Worm (Caenorhabditis elegans) whole organism, midembryonic: ENCODE measurements around the gene R02E12.12.

ENCODE experiments used
- T22C8.4 ChIP-seq: fragments of 200-800 bp; sonication (Bioruptor generic); IDR thresholded peaks from 2 replicates; pipeline ENCODE4 v1.3.6; 2022; ENCODE audit warnings: missing genetic modification characterization, missing compliant biosample characterization
- flt-1 ChIP-seq: fragments of 200-800 bp; sonication (Bioruptor generic); IDR thresholded peaks from 2 replicates; pipeline ENCODE4 v1.3.6; 2022; ENCODE audit warnings: missing genetic modification characterization, missing compliant biosample characterization
- klf-2 ChIP-seq: fragments of 200-800 bp; sonication (Bioruptor generic); conservative IDR thresholded peaks from 2 replicates; pipeline ENCODE4 v1.3.6; 2022; ENCODE audit warnings: missing genetic modification reagents, missing genetic modification characterization, missing compliant biosample characterization
- med-1 ChIP-seq: sonication (generic microtip); optimal IDR thresholded peaks from 2 replicates; lab custom pipeline; 2017; ENCODE audit warnings: missing genetic modification characterization, mild to moderate bottlenecking, missing compliant biosample characterization, antibody characterized with exemption, missing genetic modification reagents; ENCODE audit not compliant: insufficient read depth
- ref-1 ChIP-seq: fragments of 200-800 bp; sonication (Bioruptor generic); conservative IDR thresholded peaks from 2 replicates; pipeline ENCODE4 v1.3.6; 2022; ENCODE audit warnings: missing genetic modification reagents, missing genetic modification characterization, missing compliant biosample characterization
- tab-1 ChIP-seq: fragments of 200-800 bp; sonication (Bioruptor generic); IDR thresholded peaks from 2 replicates; pipeline ENCODE4 v1.3.6; 2022; ENCODE audit warnings: missing genetic modification characterization, missing compliant biosample characterization
- ztf-23 ChIP-seq: fragments of 200-800 bp; sonication (Bioruptor generic); IDR thresholded peaks from 2 replicates; pipeline ENCODE4 v1.3.6; 2022; ENCODE audit warnings: missing genetic modification reagents, missing genetic modification characterization, missing compliant biosample characterization
- ztf-29 ChIP-seq: fragments of 200-800 bp; sonication (Bioruptor generic); IDR thresholded peaks from 2 replicates; pipeline ENCODE4 v1.3.6; 2022; ENCODE audit warnings: missing genetic modification reagents, missing genetic modification characterization, missing compliant biosample characterization

- TF ChIP-seq med-1, result no peak
- no peak for TF ChIP-seq ztf-29 (GFP tag; lab: Robert Waterston, UW)
- no peak for TF ChIP-seq ref-1 (GFP tag; lab: Robert Waterston, UW)
- no peak for TF ChIP-seq flt-1 (GFP tag; lab: Robert Waterston, UW)
- TF ChIP-seq klf-2 (GFP tag; lab: Robert Waterston, UW), result no peak
- no peak for TF ChIP-seq tab-1 (GFP tag; lab: Robert Waterston, UW)
- TF ChIP-seq T22C8.4 (GFP tag; lab: Robert Waterston, UW), result no peak
- TF ChIP-seq ztf-23 (GFP tag; lab: Robert Waterston, UW), result no peak
These were observed 4.4 kb downstream of the R02E12.12 start for ce11 chrX:4007724-4008123.
